Worm (Caenorhabditis elegans) whole organism, early embryonic: ENCODE results near the gene fbxa-141.

ENCODE experiments used
- F13C5.2 ChIP-seq: sonication (generic microtip); optimal IDR thresholded peaks from 2 replicates; lab custom pipeline; 2017; ENCODE audit warnings: mild to moderate bottlenecking, missing genetic modification characterization, inconsistent platforms, missing compliant biosample characterization
- aly-1 ChIP-seq: sonication (generic microtip); optimal IDR thresholded peaks from 2 replicates; lab custom pipeline; 2016; ENCODE audit warnings: missing genetic modification characterization, missing compliant biosample characterization
- ama-1 ChIP-seq: fragments of 150-350 bp; optimal IDR thresholded peaks from 2 replicates; lab custom pipeline; 2014
- ceh-36 ChIP-seq: sonication (generic microtip); optimal IDR thresholded peaks from 2 replicates; lab custom pipeline; 2016; ENCODE audit warnings: missing genetic modification characterization, inconsistent platforms, missing compliant biosample characterization
- ets-7 ChIP-seq: sonication (generic microtip); optimal IDR thresholded peaks from 2 replicates; lab custom pipeline; 2016; ENCODE audit warnings: missing genotype, missing genetic modification characterization, missing compliant biosample characterization
- tbx-37 ChIP-seq: fragments of 200-800 bp; sonication (Bioruptor generic); conservative IDR thresholded peaks from 2 replicates; pipeline ENCODE4 v1.3.6; 2022; ENCODE audit warnings: missing genetic modification reagents, missing genetic modification characterization, missing compliant biosample characterization

- TF ChIP-seq F13C5.2 (tag; lab: Kevin White, UChicago): no peak
- no peak for TF ChIP-seq ama-1 (lab: Kevin White, UChicago)
- no peak for TF ChIP-seq aly-1 (tag; lab: Kevin White, UChicago)
- no peak for TF ChIP-seq ets-7 (tag; lab: Kevin White, UChicago)
- TF ChIP-seq tbx-37 (GFP tag; lab: Robert Waterston, UW): no peak
- TF ChIP-seq ceh-36 (tag; lab: Kevin White, UChicago): no peak
Measured at ce11 chrX:14504551-14504902, 8.2 kb downstream of the fbxa-141 start.
